Fruit fly (Drosophila melanogaster) whole organism, prepupa: ENCODE results near the gene CG17929.

Experiments
- Blimp-1 ChIP-seq: fragments of 200-800 bp; sonication (Bioruptor generic); optimal IDR thresholded peaks from 3 replicates; lab custom pipeline; 2017; ENCODE audit warnings: missing biosample characterization, missing genetic modification characterization, mild to moderate bottlenecking, moderate library complexity, missing genetic modification reagents
- CG10631 ChIP-seq: fragments of 200-800 bp; sonication (Bioruptor generic); optimal IDR thresholded peaks from 2 replicates; lab custom pipeline; 2016; ENCODE audit warnings: missing biosample characterization, missing genetic modification characterization
- CG10669 ChIP-seq: fragments of 200-800 bp; sonication (Bioruptor generic); optimal IDR thresholded peaks from 3 replicates; lab custom pipeline; 2018; ENCODE audit warnings: missing biosample characterization, mild to moderate bottlenecking, missing genetic modification characterization, moderate library complexity
- CG11762 ChIP-seq: fragments of 200-800 bp; sonication (Bioruptor generic); optimal IDR thresholded peaks from 3 replicates; lab custom pipeline; 2016; ENCODE audit warnings: missing biosample characterization, missing genetic modification characterization; ENCODE audit not compliant: insufficient read depth
- CG11902 ChIP-seq: fragments of 200-800 bp; sonication (Bioruptor generic); optimal IDR thresholded peaks from 3 replicates; lab custom pipeline; 2016; ENCODE audit warnings: missing biosample characterization, missing genetic modification characterization
- CG1621 ChIP-seq: fragments of 200-800 bp; sonication (Bioruptor generic); optimal IDR thresholded peaks from 3 replicates; lab custom pipeline; 2018; ENCODE audit warnings: missing biosample characterization, mild to moderate bottlenecking, missing genetic modification characterization
- CG3032 ChIP-seq: fragments of 200-800 bp; optimal IDR thresholded peaks from 2 replicates; lab custom pipeline; 2019; ENCODE audit warnings: missing biosample characterization, mild to moderate bottlenecking, missing genetic modification characterization, moderate library complexity
- CG31627 ChIP-seq: fragments of 200-800 bp; sonication (Bioruptor generic); optimal IDR thresholded peaks from 3 replicates; lab custom pipeline; 2016; ENCODE audit warnings: missing biosample characterization, missing genetic modification characterization
- CG32006 ChIP-seq: fragments of 200-800 bp; sonication (Bioruptor generic); optimal IDR thresholded peaks from 3 replicates; lab custom pipeline; 2017; ENCODE audit warnings: missing biosample characterization, mild to moderate bottlenecking, missing genetic modification characterization
- CG34406 ChIP-seq: fragments of 200-800 bp; sonication (Bioruptor generic); optimal IDR thresholded peaks from 3 replicates; lab custom pipeline; 2016; ENCODE audit warnings: missing biosample characterization, missing genetic modification characterization
- CG3919 ChIP-seq: fragments of 200-800 bp; sonication (Bioruptor generic); optimal IDR thresholded peaks from 3 replicates; lab custom pipeline; 2016; ENCODE audit warnings: missing biosample characterization, missing genetic modification characterization
- CG6163 ChIP-seq: fragments of 200-800 bp; sonication (Bioruptor generic); IDR thresholded peaks from 3 replicates; pipeline ENCODE4 v1.3.6; 2022; ENCODE audit warnings: missing biosample characterization, missing genetic modification characterization
- CG6276 ChIP-seq: fragments of 200-800 bp; sonication (Bioruptor generic); optimal IDR thresholded peaks from 2 replicates; lab custom pipeline; 2017; ENCODE audit warnings: missing biosample characterization, mild to moderate bottlenecking, missing genetic modification characterization
- CG6792 ChIP-seq: fragments of 200-800 bp; sonication (Bioruptor generic); optimal IDR thresholded peaks from 3 replicates; lab custom pipeline; 2016; ENCODE audit warnings: missing biosample characterization, missing genetic modification characterization
- CG6808 ChIP-seq: fragments of 200-800 bp; sonication (Bioruptor generic); optimal IDR thresholded peaks from 3 replicates; lab custom pipeline; 2017; ENCODE audit warnings: missing biosample characterization, missing genetic modification characterization, mild to moderate bottlenecking, moderate library complexity, missing genetic modification reagents
- CG6854 ChIP-seq: fragments of 200-800 bp; sonication (Bioruptor generic); optimal IDR thresholded peaks from 2 replicates; lab custom pipeline; 2017; ENCODE audit warnings: missing biosample characterization, mild to moderate bottlenecking, missing genetic modification characterization
- CG7368 ChIP-seq: fragments of 200-800 bp; sonication (Bioruptor generic); optimal IDR thresholded peaks from 3 replicates; lab custom pipeline; 2016; ENCODE audit warnings: missing biosample characterization, missing genetic modification characterization
- CG8119 ChIP-seq: fragments of 200-800 bp; sonication (Bioruptor generic); IDR thresholded peaks from 3 replicates; pipeline ENCODE4 v1.3.6; 2022; ENCODE audit warnings: missing biosample characterization, missing genetic modification characterization
- CG8632 ChIP-seq: fragments of 200-800 bp; sonication (Bioruptor generic); optimal IDR thresholded peaks from 3 replicates; lab custom pipeline; 2016; ENCODE audit warnings: missing biosample characterization, missing genetic modification characterization
- Eip75B ChIP-seq: fragments of 200-800 bp; sonication (Bioruptor generic); optimal IDR thresholded peaks from 3 replicates; lab custom pipeline; 2016; ENCODE audit warnings: missing biosample characterization, missing genetic modification characterization
- Eip78C ChIP-seq: fragments of 200-800 bp; sonication (Bioruptor generic); peaks from one replicate; lab custom pipeline; 2016; ENCODE audit warnings: missing biosample characterization, missing genetic modification characterization
- Eip93F ChIP-seq: fragments of 200-800 bp; sonication (Bioruptor generic); optimal IDR thresholded peaks from 2 replicates; lab custom pipeline; 2016; ENCODE audit warnings: missing biosample characterization, mild to moderate bottlenecking, missing genetic modification characterization
- Ets21C ChIP-seq: fragments of 200-800 bp; sonication (Bioruptor generic); optimal IDR thresholded peaks from 3 replicates; lab custom pipeline; 2016; ENCODE audit warnings: missing biosample characterization, missing genetic modification characterization
- Ets96B ChIP-seq: fragments of 200-800 bp; optimal IDR thresholded peaks from 2 replicates; lab custom pipeline; 2019; ENCODE audit warnings: missing biosample characterization, mild to moderate bottlenecking, missing genetic modification characterization, moderate library complexity
- Hr39 ChIP-seq: fragments of 200-800 bp; sonication (Bioruptor generic); optimal IDR thresholded peaks from 2 replicates; lab custom pipeline; 2016; ENCODE audit warnings: missing biosample characterization, missing genetic modification characterization
- Hr4 ChIP-seq: fragments of 200-800 bp; sonication (Bioruptor generic); optimal IDR thresholded peaks from 3 replicates; lab custom pipeline; 2016; ENCODE audit warnings: missing biosample characterization, missing genetic modification characterization
- Lpt ChIP-seq: fragments of 200-800 bp; sonication (Bioruptor generic); optimal IDR thresholded peaks from 3 replicates; lab custom pipeline; 2016; ENCODE audit warnings: missing biosample characterization, missing genetic modification characterization
- OdsH ChIP-seq: fragments of 200-800 bp; sonication (Bioruptor generic); optimal IDR thresholded peaks from 3 replicates; lab custom pipeline; 2016; ENCODE audit warnings: missing biosample characterization, missing genetic modification characterization
- Smox ChIP-seq: fragments of 200-800 bp; sonication (Bioruptor generic); optimal IDR thresholded peaks from 3 replicates; lab custom pipeline; 2016; ENCODE audit warnings: missing biosample characterization, missing genetic modification characterization
- Sox14 ChIP-seq: fragments of 200-800 bp; sonication (Bioruptor generic); optimal IDR thresholded peaks from 3 replicates; lab custom pipeline; 2016; ENCODE audit warnings: missing biosample characterization, missing genetic modification characterization
- Sox15 ChIP-seq: fragments of 200-800 bp; sonication (Bioruptor generic); optimal IDR thresholded peaks from 3 replicates; lab custom pipeline; 2016; ENCODE audit warnings: missing biosample characterization, missing genetic modification characterization
- achi ChIP-seq: fragments of 200-800 bp; sonication (Bioruptor generic); optimal IDR thresholded peaks from 3 replicates; lab custom pipeline; 2016; ENCODE audit warnings: missing biosample characterization, missing genetic modification characterization
- cyc ChIP-seq: fragments of 200-800 bp; sonication (Bioruptor generic); optimal IDR thresholded peaks from 3 replicates; lab custom pipeline; 2016; ENCODE audit warnings: missing biosample characterization, missing genetic modification characterization
- dac ChIP-seq: fragments of 200-800 bp; sonication (Bioruptor generic); optimal IDR thresholded peaks from 2 replicates; lab custom pipeline; 2017; ENCODE audit warnings: missing biosample characterization, mild to moderate bottlenecking, missing genetic modification characterization
- dsx ChIP-seq: fragments of 200-800 bp; optimal IDR thresholded peaks from 3 replicates; lab custom pipeline; 2019; ENCODE audit warnings: missing biosample characterization, mild to moderate bottlenecking, missing genetic modification characterization, moderate library complexity; ENCODE audit not compliant: poor library complexity, severe bottlenecking
- eg ChIP-seq: fragments of 200-800 bp; sonication (Bioruptor generic); IDR thresholded peaks from 3 replicates; pipeline ENCODE4 v1.3.6; 2022; ENCODE audit warnings: missing biosample characterization, missing genetic modification characterization
- esn ChIP-seq: fragments of 200-800 bp; sonication (Bioruptor generic); optimal IDR thresholded peaks from 2 replicates; lab custom pipeline; 2016; ENCODE audit warnings: missing biosample characterization, mild to moderate bottlenecking, missing genetic modification characterization, moderate library complexity
- fd59A ChIP-seq: fragments of 200-800 bp; sonication (Bioruptor generic); optimal IDR thresholded peaks from 2 replicates; lab custom pipeline; 2017; ENCODE audit warnings: missing biosample characterization, mild to moderate bottlenecking, missing genetic modification characterization, missing genetic modification reagents
- fd85E ChIP-seq: fragments of 200-800 bp; sonication (Bioruptor generic); optimal IDR thresholded peaks from 3 replicates; lab custom pipeline; 2016; ENCODE audit warnings: missing biosample characterization, missing genetic modification characterization
- lz ChIP-seq: fragments of 200-800 bp; sonication (Bioruptor generic); optimal IDR thresholded peaks from 3 replicates; lab custom pipeline; 2016; ENCODE audit warnings: missing biosample characterization, missing genetic modification characterization
- net ChIP-seq: fragments of 200-800 bp; sonication (Bioruptor generic); optimal IDR thresholded peaks from 3 replicates; lab custom pipeline; 2016; ENCODE audit warnings: missing biosample characterization, missing genetic modification characterization
- pdm3 ChIP-seq: fragments of 200-800 bp; sonication (Bioruptor generic); optimal IDR thresholded peaks from 3 replicates; lab custom pipeline; 2016; ENCODE audit warnings: missing biosample characterization, missing genetic modification characterization
- salr ChIP-seq, 2 experiments: fragments of 200-800 bp; sonication (Bioruptor generic); optimal IDR thresholded peaks; 3 replicates each; lab custom pipeline; 2016 to 2018; ENCODE audit warnings: missing biosample characterization in 2 of 2, missing genetic modification characterization in 2 of 2, mild to moderate bottlenecking in 1 of 2
- spab ChIP-seq: fragments of 200-800 bp; sonication (Bioruptor generic); optimal IDR thresholded peaks from 2 replicates; lab custom pipeline; 2017; ENCODE audit warnings: missing biosample characterization, mild to moderate bottlenecking, missing genetic modification characterization, missing genetic modification reagents
- ss ChIP-seq, 2 experiments: fragments of 200-800 bp; sonication (Bioruptor generic); optimal IDR thresholded peaks; 2 replicates in 1 of 2; 3 replicates in 1 of 2; lab custom pipeline; 2017 to 2018; ENCODE audit warnings: mild to moderate bottlenecking in 2 of 2, missing biosample characterization in 2 of 2, missing genetic modification characterization in 2 of 2, moderate library complexity in 1 of 2
- svp ChIP-seq: fragments of 200-800 bp; sonication (Bioruptor generic); peaks from one replicate; lab custom pipeline; 2016; ENCODE audit warnings: missing biosample characterization, missing genetic modification characterization
- vri ChIP-seq: fragments of 200-800 bp; sonication (Bioruptor generic); optimal IDR thresholded peaks from 3 replicates; lab custom pipeline; 2016; ENCODE audit warnings: missing biosample characterization, mild to moderate bottlenecking, missing genetic modification characterization

The CG17929 gene

DNA sequence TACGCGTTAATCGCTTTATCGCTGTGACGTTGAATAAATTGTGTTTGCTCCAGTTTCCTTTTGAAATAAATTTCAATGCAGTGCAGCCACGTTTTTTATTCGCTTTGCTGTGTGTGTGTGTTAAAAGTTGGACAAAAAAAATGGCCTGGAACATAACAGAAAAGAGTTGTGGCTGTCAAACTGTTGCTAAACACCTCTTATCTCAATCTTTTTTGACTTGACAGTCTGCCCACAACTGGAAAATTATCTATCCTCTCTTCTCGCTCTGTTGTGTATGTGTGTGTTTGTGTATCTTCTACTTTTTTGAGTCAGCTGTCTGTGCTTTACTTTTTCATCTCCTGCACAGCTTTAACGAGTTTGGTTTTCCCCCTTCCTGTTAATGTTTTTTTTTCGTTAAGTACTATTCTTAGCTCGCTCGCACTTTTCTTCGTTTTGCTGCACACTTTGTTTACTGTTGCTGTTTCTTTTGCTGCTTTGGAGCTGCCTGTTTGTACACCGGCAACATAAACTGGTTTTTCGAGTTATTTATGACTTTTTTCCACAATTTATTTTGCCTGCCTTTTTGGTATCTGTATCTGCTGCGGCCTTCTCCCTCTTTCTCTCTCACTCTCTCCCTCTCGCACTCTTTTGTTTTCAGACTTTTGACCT lies 44.1 kb upstream of the CG17929 start (continued):
- TF ChIP-seq CG1621 (tag; lab: Kevin White, UChicago) (peak; percentile 28), CG6792 (no peak), Sox15 (GFP tag; lab: Kevin White, UChicago) (no peak), achi (GFP tag; lab: Kevin White, UChicago) (no peak), CG8632 (GFP tag; lab: Kevin White, UChicago) (no peak), svp (GFP tag; lab: Kevin White, UChicago) (no peak), salr (GFP tag; optimal IDR thresholded peaks at IDR 0.05; lab: Kevin White, UChicago) (no peak), CG31627 (GFP tag; lab: Kevin White, UChicago) (no peak), CG3919 (GFP tag; lab: Kevin White, UChicago) (no peak), pdm3 (GFP tag; lab: Kevin White, UChicago) (no peak), dac (GFP tag; lab: Kevin White, UChicago) (no peak), Hr39 (GFP tag; lab: Kevin White, UChicago) (no peak), eg (GFP tag; lab: Robert Waterston, UW) (peak; percentile 61; the same call in 1 of the 3 replicates), Blimp-1 (GFP tag; lab: Kevin White, UChicago) (no peak), spab (peak; percentile 24), ss (GFP tag; optimal IDR thresholded peaks at IDR 0.05; lab: Kevin White, UChicago) (peak; percentile 31 to 69), fd85E (GFP tag; lab: Kevin White, UChicago) (no peak), Smox (GFP tag; lab: Kevin White, UChicago) (no peak), fd59A (no peak), CG11902 (no peak), CG6854 (peak; percentile 43), esn (GFP tag; lab: Kevin White, UChicago) (no peak), CG7368 (GFP tag; lab: Kevin White, UChicago) (peak; percentile 27)

DNA sequence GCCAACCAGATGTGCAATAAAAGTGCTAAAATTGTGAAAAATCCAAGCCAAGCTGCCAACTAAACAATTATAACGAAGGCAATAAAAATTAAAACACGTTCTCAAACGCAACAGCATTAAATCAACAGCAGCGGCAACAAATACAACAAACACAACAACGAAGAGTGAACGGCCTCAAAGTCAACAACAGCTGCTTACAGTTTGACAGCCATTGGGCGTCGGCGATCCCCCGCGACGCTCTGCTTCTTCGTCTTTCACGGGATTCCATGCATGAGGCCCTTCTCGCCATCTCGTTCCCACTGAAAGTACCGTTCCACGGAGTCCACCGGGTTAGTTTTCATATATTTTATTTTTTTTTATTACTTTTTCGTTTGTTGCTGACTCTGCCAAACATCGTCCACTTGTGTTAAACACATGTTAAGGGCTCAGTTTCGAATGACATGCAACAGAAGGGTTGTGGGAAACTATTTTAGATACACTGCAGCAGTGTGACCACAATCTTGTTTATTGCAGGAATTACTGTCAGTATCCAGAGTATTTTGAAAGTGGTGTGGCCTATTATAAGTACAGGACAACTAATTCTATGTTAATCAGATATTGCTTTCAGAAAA lies 43.1 kb upstream of the CG17929 start:
- TF ChIP-seq Sox15 (GFP tag; lab: Kevin White, UChicago) (no peak), Ets96B (tag; lab: Kevin White, UChicago) (no peak), CG3032 (tag; lab: Kevin White, UChicago) (no peak), CG32006 (GFP tag; lab: Kevin White, UChicago) (no peak), CG10669 (GFP tag; lab: Kevin White, UChicago) (no peak), net (GFP tag; lab: Kevin White, UChicago) (peak; percentile 29), esn (GFP tag; lab: Kevin White, UChicago) (no peak), Eip93F (GFP tag; lab: Kevin White, UChicago) (no peak), eg (GFP tag; lab: Robert Waterston, UW) (0 out of 3 replicates have a peak, but pooled peaks have one; percentile 16), salr (GFP tag; optimal IDR thresholded peaks at IDR 0.05; lab: Kevin White, UChicago) (no peak), OdsH (GFP tag; lab: Kevin White, UChicago) (no peak), CG11902 (no peak), Ets21C (GFP tag; lab: Kevin White, UChicago) (no peak), CG7368 (GFP tag; lab: Kevin White, UChicago) (no peak), CG6163 (GFP tag; lab: Robert Waterston, UW) (peak; percentile 49; the same call in 1 of the 3 replicates), CG11762 (GFP tag; lab: Kevin White, UChicago) (no peak), spab (no peak), svp (GFP tag; lab: Kevin White, UChicago) (peak; percentile 66), fd85E (GFP tag; lab: Kevin White, UChicago) (no peak), CG6792 (no peak), CG8119 (GFP tag; lab: Robert Waterston, UW) (no peak), Hr4 (GFP tag; lab: Kevin White, UChicago) (no peak), cyc (GFP tag; lab: Kevin White, UChicago) (no peak), Blimp-1 (GFP tag; lab: Kevin White, UChicago) (no peak), Sox14 (no peak), CG6276 (GFP tag; lab: Kevin White, UChicago) (no peak), CG34406 (GFP tag; lab: Kevin White, UChicago) (peak; percentile 15), Eip75B (GFP tag; lab: Kevin White, UChicago) (no peak), vri (peak; percentile 14), lz (GFP tag; lab: Kevin White, UChicago) (no peak), pdm3 (GFP tag; lab: Kevin White, UChicago) (no peak), CG10631 (GFP tag; lab: Kevin White, UChicago) (no peak), Lpt (GFP tag; lab: Kevin White, UChicago) (no peak), CG6808 (GFP tag; lab: Kevin White, UChicago) (no peak), dsx (GFP tag; lab: Kevin White, UChicago) (no peak), Eip78C (GFP tag; lab: Kevin White, UChicago) (peak; percentile 53)
